Worm (Caenorhabditis elegans): Measurements from ENCODE around the gene pho-7.
A peak's percentile ranks its signal among the peaks of the same experiment; 100 is the strongest.

Gene pho-7

ce11 chrX:10914421-10915277 is 26.5 kb downstream of the pho-7 start (continued):
- TF ChIP-seq Y105C5A.15 (GFP tag; IDR thresholded peaks at IDR 0.05) (no peak), lin-29 (GFP tag; IDR thresholded peaks at IDR 0.05) (no peak), pha-4 (GFP tag; IDR thresholded peaks at IDR 0.05) (no peak), pha-4 (tag; optimal IDR thresholded peaks at IDR 0.05) (no peak), ztf-11 (tag; optimal IDR thresholded peaks at IDR 0.05) (no peak), hlh-11 (tag; optimal IDR thresholded peaks at IDR 0.05) (peak; percentile 57), lin-39 (tag; optimal IDR thresholded peaks at IDR 0.05) (no peak), mes-2 (tag; optimal IDR thresholded peaks at IDR 0.05; ENCODE audit: poor library complexity, severe bottlenecking) (no peak), madf-5 (GFP tag; IDR thresholded peaks at IDR 0.05) (no peak), arid-1 (GFP tag; conservative IDR thresholded peaks at IDR 0.05) (no peak), dve-1 (tag; optimal IDR thresholded peaks at IDR 0.05; ENCODE audit: insufficient read depth) (peak; percentile 30), pqm-1 (tag; optimal IDR thresholded peaks at IDR 0.05) (peak; percentile 49), ctbp-1 (GFP tag; IDR thresholded peaks at IDR 0.05) (no peak), zfp-2 (tag; optimal IDR thresholded peaks at IDR 0.05) (no peak), hif-1 (tag; optimal IDR thresholded peaks at IDR 0.05) (no peak), zip-11 (GFP tag; IDR thresholded peaks at IDR 0.05) (no peak), duxl-1 (tag; optimal IDR thresholded peaks at IDR 0.05; ENCODE audit: poor library complexity) (no peak), skn-1 (tag; optimal IDR thresholded peaks at IDR 0.05) (no peak), F10B5.3 (tag; optimal IDR thresholded peaks at IDR 0.05) (no peak), snpc-4 (tag; optimal IDR thresholded peaks at IDR 0.05) (no peak), php-3 (GFP tag; IDR thresholded peaks at IDR 0.05) (0 out of 2 replicates have a peak, but pooled peaks have one; percentile 18), spr-3 (GFP tag; optimal IDR thresholded peaks at IDR 0.05) (no peak), aha-1 (tag) (no peak), nhr-48 (tag; optimal IDR thresholded peaks at IDR 0.05) (peak; percentile 23), unc-62 (GFP tag; optimal IDR thresholded peaks at IDR 0.05 in 1 of 2) (peak in 1 of 2 experiments; percentile 93), unc-62 (tag; optimal IDR thresholded peaks at IDR 0.05) (no peak), F49E8.2 (tag; optimal IDR thresholded peaks at IDR 0.05; ENCODE audit: borderline replicate concordance) (no peak), D1046.2 (GFP tag; IDR thresholded peaks at IDR 0.05) (no peak), Y5F2A.4 (GFP tag; optimal IDR thresholded peaks at IDR 0.05) (no peak)

ce11 chrX:10913981-10914380 is 27.2 kb downstream of the pho-7 start, which contains the start of gene F47B10.9:
TSS of gene F47B10.9 (minus strand) at chrX:10914081.
- TF ChIP-seq duxl-1 (tag; optimal IDR thresholded peaks at IDR 0.05; ENCODE audit: poor library complexity) (no peak), nhr-28 (tag; optimal IDR thresholded peaks at IDR 0.05) (no peak), ceh-28 (tag; optimal IDR thresholded peaks at IDR 0.05) (no peak), ceh-20 (GFP tag; IDR thresholded peaks at IDR 0.05) (no peak), mxl-3 (GFP tag; optimal IDR thresholded peaks at IDR 0.05) (no peak), mdt-29 (GFP tag; IDR thresholded peaks at IDR 0.05) (no peak), rbr-2 (tag; optimal IDR thresholded peaks at IDR 0.05) (no peak), D1046.2 (GFP tag; IDR thresholded peaks at IDR 0.05) (no peak), dpl-1 (GFP tag; optimal IDR thresholded peaks at IDR 0.05) (no peak), lin-15B (tag; optimal IDR thresholded peaks at IDR 0.05) (no peak), nhr-6 (tag; optimal IDR thresholded peaks at IDR 0.05) (no peak), attf-4 (tag; optimal IDR thresholded peaks at IDR 0.05) (no peak), dve-1 (tag; optimal IDR thresholded peaks at IDR 0.05; ENCODE audit: insufficient read depth) (no peak), tag-97 (GFP tag; IDR thresholded peaks at IDR 0.05) (no peak), spr-3 (GFP tag; optimal IDR thresholded peaks at IDR 0.05) (no peak), F37D6.2 (tag; optimal IDR thresholded peaks at IDR 0.05) (no peak)

Measured in whole organism, L4 larva.